2 fruit fly cellular contexts compared by ENCODE assay signal in genomic region chr2L:4371516-4372136, dm6.
TF ChIP-seq lines count a peak whose summit lies in the region.

No protein-coding gene starts in this region.

TF ChIP-seq in whole organism, embryonic, 481 proteins besides CTCF, POLR2A, EP300 and RAD21 (continued from another document and continues in another):
- TF ChIP-seq hb (GFP tag; IDR thresholded peaks at IDR 0.05; lab: Robert Waterston, UW; ENCODE audit: partially characterized antibody) (peak; percentile 66; the same call in 1 of the 3 replicates), CG11723 (GFP tag; optimal IDR thresholded peaks at IDR 0.05; lab: Kevin White, UChicago) (peak; percentile 43), sqz (GFP tag; optimal IDR thresholded peaks at IDR 0.05; lab: Kevin White, UChicago) (peak; percentile 47), Taf1 (GFP tag; IDR thresholded peaks at IDR 0.05; lab: Robert Waterston, UW) (no peak), CG1603 (tag; optimal IDR thresholded peaks at IDR 0.05; lab: Kevin White, UChicago) (peak; percentile 1), CG17829 (tag; optimal IDR thresholded peaks at IDR 0.05; lab: Kevin White, UChicago) (peak; percentile 89), ken (GFP tag; IDR thresholded peaks at IDR 0.05; lab: Robert Waterston, UW) (no peak), gsb-n (tag; optimal IDR thresholded peaks at IDR 0.05; lab: Kevin White, UChicago) (peak; percentile 71), mam (GFP tag; optimal IDR thresholded peaks at IDR 0.05; lab: Kevin White, UChicago) (no peak), CG12219 (GFP tag; optimal IDR thresholded peaks at IDR 0.05; lab: Kevin White, UChicago) (peak; percentile 38), az2 (GFP tag; optimal IDR thresholded peaks at IDR 0.05; lab: Kevin White, UChicago) (peak; percentile 63), Hr39 (optimal IDR thresholded peaks at IDR 0.05; lab: Kevin White, UChicago) (no peak), insv (GFP tag; optimal IDR thresholded peaks at IDR 0.05; lab: Kevin White, UChicago) (peak in 1 of 2 experiments; percentile 24), ems (GFP tag; optimal IDR thresholded peaks at IDR 0.05; lab: Kevin White, UChicago) (no peak), BtbVII (GFP tag; optimal IDR thresholded peaks at IDR 0.05; lab: Kevin White, UChicago) (peak; percentile 41), Sry-β (GFP tag; optimal IDR thresholded peaks at IDR 0.05; lab: Kevin White, UChicago) (peak; percentile 40), slbo (GFP tag; IDR thresholded peaks at IDR 0.05; lab: Robert Waterston, UW) (0 out of 2 replicates have a peak, but pooled peaks have one; percentile 8), HmgD (GFP tag; optimal IDR thresholded peaks at IDR 0.05; lab: Kevin White, UChicago) (peak; percentile 33), nmo (GFP tag; optimal IDR thresholded peaks at IDR 0.05; lab: Kevin White, UChicago) (peak; percentile 80), eyg (GFP tag; optimal IDR thresholded peaks at IDR 0.05; lab: Kevin White, UChicago) (no peak), Lhr (GFP tag; optimal IDR thresholded peaks at IDR 0.05; lab: Kevin White, UChicago) (peak; percentile 53), Sin3A (optimal IDR thresholded peaks at IDR 0.05; lab: Kevin White, UChicago) (no peak), CG11456 (GFP tag; IDR thresholded peaks at IDR 0.05; lab: Robert Waterston, UW) (no peak), CG5953 (GFP tag; IDR thresholded peaks at IDR 0.05; lab: Robert Waterston, UW) (no peak), sens (GFP tag; lab: Kevin White, UChicago) (peak; percentile 64), CG6854 (GFP tag; optimal IDR thresholded peaks at IDR 0.05; lab: Kevin White, UChicago) (no peak), abd-A (tag; optimal IDR thresholded peaks at IDR 0.05; lab: Kevin White, UChicago) (no peak), esg (GFP tag; conservative IDR thresholded peaks at IDR 0.05; lab: Robert Waterston, UW) (0 out of 2 replicates have a peak, but pooled peaks have one; percentile 22), bigmax (GFP tag; optimal IDR thresholded peaks at IDR 0.05; lab: Kevin White, UChicago) (no peak), Gug (GFP tag; IDR thresholded peaks at IDR 0.05; lab: Robert Waterston, UW) (no peak), CG8359 (GFP tag; optimal IDR thresholded peaks at IDR 0.05; lab: Kevin White, UChicago; ENCODE audit: borderline replicate concordance) (peak; percentile 64), CG14667 (GFP tag; IDR thresholded peaks at IDR 0.05; lab: Robert Waterston, UW) (no peak), CG12744 (GFP tag; optimal IDR thresholded peaks at IDR 0.05; lab: Kevin White, UChicago) (peak; percentile 17), Sox100B (GFP tag; optimal IDR thresholded peaks at IDR 0.05; lab: Kevin White, UChicago) (peak; percentile 73), CG18476 (GFP tag; optimal IDR thresholded peaks at IDR 0.05; lab: Kevin White, UChicago) (peak; percentile 31), CG3281 (GFP tag; optimal IDR thresholded peaks at IDR 0.05; lab: Kevin White, UChicago) (no peak), CG17361 (GFP tag; IDR thresholded peaks at IDR 0.05; lab: Robert Waterston, UW) (peak; percentile 87; the same call in 2 of the 3 replicates), so (GFP tag; IDR thresholded peaks at IDR 0.05; lab: Robert Waterston, UW) (no peak), CG13894 (tag; optimal IDR thresholded peaks at IDR 0.05; lab: Kevin White, UChicago) (no peak), Bgb (GFP tag; IDR thresholded peaks at IDR 0.05; lab: Robert Waterston, UW; ENCODE audit: partially characterized antibody) (peak; percentile 60; the same call in 1 of the 2 replicates), chif (GFP tag; optimal IDR thresholded peaks at IDR 0.05; lab: Kevin White, UChicago) (peak in 1 of 2 experiments; percentile 20), CG14710 (tag; optimal IDR thresholded peaks at IDR 0.05; lab: Kevin White, UChicago) (peak; percentile 84), ara (GFP tag; IDR thresholded peaks at IDR 0.05; lab: Robert Waterston, UW) (no peak; the same call in 1 of the 2 replicates), cwo (GFP tag; optimal IDR thresholded peaks at IDR 0.05; lab: Kevin White, UChicago) (no peak), schlank (tag; optimal IDR thresholded peaks at IDR 0.05; lab: Kevin White, UChicago) (no peak), stc (GFP tag; IDR thresholded peaks at IDR 0.05; lab: Robert Waterston, UW) (peak; percentile 52; the same call in 1 of the 2 replicates), CG6791 (GFP tag; IDR thresholded peaks at IDR 0.05; lab: Robert Waterston, UW; ENCODE audit: partially characterized antibody) (peak; percentile 51; the same call in 2 of the 3 replicates), CG30431 (GFP tag; optimal IDR thresholded peaks at IDR 0.05; lab: Kevin White, UChicago) (no peak), tna (GFP tag; IDR thresholded peaks at IDR 0.05; lab: Robert Waterston, UW; ENCODE audit: partially characterized antibody) (0 out of 2 replicates have a peak, but pooled peaks have one; percentile 17), cg (GFP tag; optimal IDR thresholded peaks at IDR 0.05; lab: Kevin White, UChicago) (peak; percentile 98), CG9932 (GFP tag; IDR thresholded peaks at IDR 0.05; lab: Robert Waterston, UW) (no peak), Bteb2 (GFP tag; optimal IDR thresholded peaks at IDR 0.05; lab: Kevin White, UChicago) (no peak), D19A (tag; optimal IDR thresholded peaks at IDR 0.05; lab: Kevin White, UChicago) (peak; percentile 82), ro (GFP tag; IDR thresholded peaks at IDR 0.05; lab: Robert Waterston, UW) (no peak), CoRest (tag; optimal IDR thresholded peaks at IDR 0.05; lab: Kevin White, UChicago) (peak; percentile 81), CG10147 (GFP tag; optimal IDR thresholded peaks at IDR 0.05; lab: Kevin White, UChicago) (no peak), pros (GFP tag; optimal IDR thresholded peaks at IDR 0.05; lab: Kevin White, UChicago) (peak; percentile 77), Fer1 (GFP tag; optimal IDR thresholded peaks at IDR 0.05; lab: Kevin White, UChicago) (peak; percentile 13), CG12769 (tag; optimal IDR thresholded peaks at IDR 0.05; lab: Kevin White, UChicago) (peak; percentile 36), CG11504 (tag; optimal IDR thresholded peaks at IDR 0.05; lab: Kevin White, UChicago) (peak; percentile 78), al (GFP tag; IDR thresholded peaks at IDR 0.05; lab: Robert Waterston, UW) (no peak), ash1 (GFP tag; optimal IDR thresholded peaks at IDR 0.05; lab: Kevin White, UChicago) (peak; percentile 44), emc (GFP tag; optimal IDR thresholded peaks at IDR 0.05; lab: Kevin White, UChicago) (no peak), Atf3 (GFP tag; optimal IDR thresholded peaks at IDR 0.05; lab: Kevin White, UChicago) (peak; percentile 2), CG6765 (GFP tag; optimal IDR thresholded peaks at IDR 0.05; lab: Kevin White, UChicago) (no peak)

TF ChIP-seq in whole organism, prepupa, 60 proteins besides CTCF, POLR2A, EP300 and RAD21 (continued from another document):
- TF ChIP-seq CG11762 (GFP tag; optimal IDR thresholded peaks at IDR 0.05; lab: Kevin White, UChicago; ENCODE audit: insufficient read depth) (peak; percentile 15), Hr39 (GFP tag; optimal IDR thresholded peaks at IDR 0.05; lab: Kevin White, UChicago) (peak; percentile 58), Met (GFP tag; optimal IDR thresholded peaks at IDR 0.05; lab: Kevin White, UChicago) (peak; percentile 73), dsx (GFP tag; optimal IDR thresholded peaks at IDR 0.05; lab: Kevin White, UChicago; ENCODE audit: poor library complexity, severe bottlenecking) (peak; percentile 41), achi (GFP tag; optimal IDR thresholded peaks at IDR 0.05; lab: Kevin White, UChicago) (peak; percentile 70), CG16779 (tag; optimal IDR thresholded peaks at IDR 0.05; lab: Kevin White, UChicago) (no peak)
